Fruit fly (Drosophila melanogaster) whole organism, embryonic: ENCODE results near the gene CG44139.

ENCODE experiments used
- Antp ChIP-seq: fragments of 200-800 bp; sonication (Bioruptor generic); optimal IDR thresholded peaks from 3 replicates; lab custom pipeline; 2016; ENCODE audit warnings: missing biosample characterization, missing genetic modification characterization
- BEAF-32 ChIP-seq: fragments of 200-800 bp; sonication (Bioruptor generic); optimal IDR thresholded peaks from 3 replicates; lab custom pipeline; 2017; ENCODE audit warnings: missing biosample characterization, missing genetic modification characterization, mild to moderate bottlenecking, moderate library complexity, missing genetic modification reagents
- Bdp1 ChIP-seq: fragments of 200-800 bp; sonication (Bioruptor generic); optimal IDR thresholded peaks from 3 replicates; lab custom pipeline; 2016; ENCODE audit warnings: missing biosample characterization, missing genetic modification characterization
- CG10462 ChIP-seq: fragments of 200-800 bp; sonication (Bioruptor generic); optimal IDR thresholded peaks from 2 replicates; lab custom pipeline; 2016; ENCODE audit warnings: missing biosample characterization, missing genetic modification characterization
- CG11504 ChIP-seq: fragments of 200-800 bp; sonication (Bioruptor generic); optimal IDR thresholded peaks from 3 replicates; lab custom pipeline; 2019; ENCODE audit warnings: missing biosample characterization, mild to moderate bottlenecking, missing genetic modification characterization, moderate library complexity
- CG12104 ChIP-seq: fragments of 200-800 bp; sonication (Bioruptor generic); optimal IDR thresholded peaks from 3 replicates; lab custom pipeline; 2016; ENCODE audit warnings: missing biosample characterization, missing genetic modification characterization
- CG12155 ChIP-seq: fragments of 200-800 bp; sonication (Bioruptor generic); optimal IDR thresholded peaks from 3 replicates; lab custom pipeline; 2016; ENCODE audit warnings: missing biosample characterization, missing genetic modification characterization
- CG17359 ChIP-seq: fragments of 200-800 bp; sonication (Bioruptor generic); optimal IDR thresholded peaks from 3 replicates; lab custom pipeline; 2018; ENCODE audit warnings: missing biosample characterization, mild to moderate bottlenecking, missing genetic modification characterization, moderate library complexity
- CG17829 ChIP-seq: fragments of 200-800 bp; optimal IDR thresholded peaks from 2 replicates; lab custom pipeline; 2019; ENCODE audit warnings: missing biosample characterization, mild to moderate bottlenecking, missing genetic modification characterization, moderate library complexity
- CG18599 ChIP-seq: fragments of 200-800 bp; sonication (Bioruptor generic); optimal IDR thresholded peaks from 3 replicates; lab custom pipeline; 2017; ENCODE audit warnings: missing biosample characterization, missing genetic modification characterization, mild to moderate bottlenecking, moderate library complexity, missing genetic modification reagents
- CG3065 ChIP-seq: fragments of 200-800 bp; sonication (Bioruptor generic); optimal IDR thresholded peaks from 2 replicates; lab custom pipeline; 2016; ENCODE audit warnings: missing biosample characterization, missing genetic modification characterization
- CG3726 ChIP-seq: fragments of 200-800 bp; sonication (Bioruptor generic); IDR thresholded peaks from 3 replicates; pipeline ENCODE4, ENCODE4 v1.3.6; 2022; ENCODE audit warnings: missing biosample characterization, missing genetic modification characterization
- CG4424 ChIP-seq: fragments of 200-800 bp; sonication (Bioruptor generic); optimal IDR thresholded peaks from 3 replicates; lab custom pipeline; 2016; ENCODE audit warnings: missing biosample characterization, missing genetic modification characterization
- CG5245 ChIP-seq: fragments of 200-800 bp; sonication (Bioruptor generic); optimal IDR thresholded peaks from 3 replicates; lab custom pipeline; 2016; ENCODE audit warnings: missing biosample characterization, missing genetic modification characterization
- CG9797 ChIP-seq: fragments of 200-800 bp; sonication (Bioruptor generic); optimal IDR thresholded peaks from 3 replicates; lab custom pipeline; 2018; ENCODE audit warnings: missing biosample characterization, mild to moderate bottlenecking, missing genetic modification characterization
- Camta ChIP-seq: fragments of 200-800 bp; sonication (Bioruptor generic); optimal IDR thresholded peaks from 2 replicates; lab custom pipeline; 2016; ENCODE audit warnings: missing biosample characterization, missing genetic modification characterization
- Chrac-16 ChIP-seq: fragments of 200-800 bp; sonication (Bioruptor generic); optimal IDR thresholded peaks from 3 replicates; lab custom pipeline; 2016; ENCODE audit warnings: missing biosample characterization, missing genetic modification characterization
- Dad ChIP-seq: fragments of 200-800 bp; sonication (Bioruptor generic); optimal IDR thresholded peaks from 3 replicates; lab custom pipeline; 2016; ENCODE audit warnings: missing biosample characterization, missing genetic modification characterization
- Fer2 ChIP-seq: fragments of 200-800 bp; sonication (Bioruptor generic); optimal IDR thresholded peaks from 2 replicates; lab custom pipeline; 2018; ENCODE audit warnings: missing biosample characterization, mild to moderate bottlenecking, missing genetic modification characterization, moderate library complexity
- Fer3 ChIP-seq: fragments of 200-800 bp; sonication (Bioruptor generic); optimal IDR thresholded peaks from 2 replicates; lab custom pipeline; 2018; ENCODE audit warnings: missing biosample characterization, mild to moderate bottlenecking, missing genetic modification characterization, moderate library complexity
- Gsc ChIP-seq: fragments of 200-800 bp; sonication (Bioruptor generic); IDR thresholded peaks from 2 replicates; pipeline ENCODE4 v1.3.6; 2022; ENCODE audit warnings: missing biosample characterization, missing genetic modification characterization
- H2.0 ChIP-seq: fragments of 200-800 bp; sonication (Bioruptor generic); IDR thresholded peaks from 2 replicates; pipeline ENCODE4 v1.3.6; 2022; ENCODE audit warnings: missing biosample characterization, missing genetic modification characterization
- Jarid2 ChIP-seq: fragments of 200-800 bp; sonication (Bioruptor generic); optimal IDR thresholded peaks from 3 replicates; lab custom pipeline; 2017; ENCODE audit warnings: mild to moderate bottlenecking, missing biosample characterization, missing genetic modification reagents, missing genetic modification characterization
- MTF-1 ChIP-seq: fragments of 200-800 bp; sonication (Bioruptor generic); optimal IDR thresholded peaks from 2 replicates; lab custom pipeline; 2018; ENCODE audit warnings: missing biosample characterization, mild to moderate bottlenecking, missing genetic modification characterization, borderline replicate concordance
- Meics ChIP-seq: fragments of 200-800 bp; sonication (Bioruptor generic); optimal IDR thresholded peaks from 2 replicates; lab custom pipeline; 2017; ENCODE audit warnings: missing biosample characterization, mild to moderate bottlenecking, missing genetic modification characterization
- Nf-YC ChIP-seq: fragments of 200-800 bp; optimal IDR thresholded peaks from 3 replicates; lab custom pipeline; 2019; ENCODE audit warnings: missing biosample characterization, mild to moderate bottlenecking, missing genetic modification characterization, moderate library complexity
- ac ChIP-seq: fragments of 200-800 bp; sonication (Bioruptor generic); optimal IDR thresholded peaks from 3 replicates; lab custom pipeline; 2017; ENCODE audit warnings: missing biosample characterization, mild to moderate bottlenecking, missing genetic modification characterization
- ash1 ChIP-seq: fragments of 200-800 bp; sonication (Bioruptor generic); optimal IDR thresholded peaks from 2 replicates; lab custom pipeline; 2018; ENCODE audit warnings: missing biosample characterization, mild to moderate bottlenecking, missing genetic modification characterization
- az2 ChIP-seq: fragments of 200-800 bp; sonication (Bioruptor generic); optimal IDR thresholded peaks from 3 replicates; lab custom pipeline; 2016; ENCODE audit warnings: missing biosample characterization, missing genetic modification characterization
- bab2 ChIP-seq: fragments of 200-800 bp; sonication (Bioruptor generic); optimal IDR thresholded peaks from 2 replicates; lab custom pipeline; 2016; ENCODE audit warnings: missing biosample characterization, missing genetic modification characterization
- br ChIP-seq: fragments of >200 bp; optimal IDR thresholded peaks from 2 replicates; lab custom pipeline; 2017
- corto ChIP-seq: fragments of 200-800 bp; sonication (Bioruptor generic); optimal IDR thresholded peaks from 2 replicates; lab custom pipeline; 2016; ENCODE audit warnings: missing biosample characterization, mild to moderate bottlenecking, missing genetic modification characterization, moderate library complexity
- da ChIP-seq: fragments of 200-800 bp; sonication (Bioruptor generic); optimal IDR thresholded peaks from 2 replicates; lab custom pipeline; 2016; ENCODE audit warnings: missing biosample characterization, missing genetic modification characterization
- danr ChIP-seq: fragments of 200-800 bp; sonication (Bioruptor generic); IDR thresholded peaks from 2 replicates; pipeline ENCODE4 v1.3.6; 2022; ENCODE audit warnings: missing biosample characterization, missing genetic modification characterization
- dysf ChIP-seq: fragments of 200-800 bp; sonication (Bioruptor generic); IDR thresholded peaks from 3 replicates; pipeline ENCODE4 v1.3.6; 2022; ENCODE audit warnings: missing biosample characterization, missing genetic modification characterization
- emc ChIP-seq: fragments of 200-800 bp; sonication (Bioruptor generic); optimal IDR thresholded peaks from 2 replicates; lab custom pipeline; 2016; ENCODE audit warnings: missing biosample characterization, missing genetic modification characterization
- fu2 ChIP-seq: fragments of 200-800 bp; sonication (Bioruptor generic); optimal IDR thresholded peaks from 2 replicates; lab custom pipeline; 2016; ENCODE audit warnings: missing biosample characterization, missing genetic modification characterization
- jumu ChIP-seq: fragments of 200-800 bp; sonication (Bioruptor generic); optimal IDR thresholded peaks from 3 replicates; lab custom pipeline; 2016; ENCODE audit warnings: missing biosample characterization, missing genetic modification characterization
- lov ChIP-seq, 2 experiments: fragments of 200-800 bp in 1 of 2; fragments of >200 bp in 1 of 2; sonication (Bioruptor generic) in 1 of 2; IDR thresholded peaks in 1 of 2; optimal IDR thresholded peaks in 1 of 2; 2 replicates in 1 of 2; 3 replicates in 1 of 2; pipeline versions ENCODE4 v1.3.6 to Lab custom; 2017 to 2022; ENCODE audit warnings: missing biosample characterization in 1 of 2, missing genetic modification characterization in 1 of 2
- nerfin-2 ChIP-seq: fragments of 200-800 bp; sonication (Bioruptor generic); IDR thresholded peaks from 2 replicates; pipeline ENCODE4 v1.3.6; 2022; ENCODE audit warnings: missing biosample characterization, missing genetic modification characterization; ENCODE audit not compliant: partially characterized antibody
- pan ChIP-seq, 4 experiments: fragments of >200 bp in 3 of 4; fragments of 200-800 bp in 1 of 4; sonication (Bioruptor generic) in 1 of 4; optimal IDR thresholded peaks in 3 of 4; IDR thresholded peaks in 1 of 4; 2 replicates each; pipeline versions ENCODE4 v1.3.6 to Lab custom; 2017 to 2022; ENCODE audit warnings: missing biosample characterization in 2 of 4, missing genetic modification characterization in 2 of 4, mixed read lengths in 1 of 4
- phol ChIP-seq: fragments of 200-800 bp; sonication (Bioruptor generic); optimal IDR thresholded peaks from 3 replicates; lab custom pipeline; 2018; ENCODE audit warnings: missing biosample characterization, mild to moderate bottlenecking, missing genetic modification characterization, moderate library complexity
- run ChIP-seq: fragments of 200-800 bp; sonication (Bioruptor generic); optimal IDR thresholded peaks from 3 replicates; lab custom pipeline; 2018; ENCODE audit warnings: missing biosample characterization, mild to moderate bottlenecking, missing genetic modification characterization
- so ChIP-seq: fragments of 200-800 bp; sonication (Bioruptor generic); IDR thresholded peaks from 3 replicates; pipeline ENCODE4 v1.3.6; 2022; ENCODE audit warnings: missing biosample characterization, missing genetic modification characterization
- stwl ChIP-seq: fragments of 200-800 bp; sonication (Bioruptor generic); optimal IDR thresholded peaks from 3 replicates; lab custom pipeline; 2018; ENCODE audit warnings: missing biosample characterization, mild to moderate bottlenecking, missing genetic modification characterization, moderate library complexity
- tap ChIP-seq: fragments of 200-800 bp; optimal IDR thresholded peaks from 3 replicates; lab custom pipeline; 2019; ENCODE audit warnings: missing biosample characterization, mild to moderate bottlenecking, missing genetic modification characterization, moderate library complexity
- tll ChIP-seq, 2 experiments: fragments of 200-800 bp in 1 of 2; fragments of >200 bp in 1 of 2; sonication (Bioruptor generic) in 1 of 2; optimal IDR thresholded peaks; 2 replicates each; lab custom pipeline; 2017 to 2019; ENCODE audit warnings: missing biosample characterization in 2 of 2, missing genetic modification characterization in 2 of 2, mild to moderate bottlenecking in 1 of 2, moderate library complexity in 1 of 2
- tup ChIP-seq: fragments of 200-800 bp; sonication (Bioruptor generic); optimal IDR thresholded peaks from 2 replicates; lab custom pipeline; 2016; ENCODE audit warnings: missing biosample characterization, mild to moderate bottlenecking, missing genetic modification characterization, moderate library complexity
- zen2 ChIP-seq: fragments of 200-800 bp; sonication (Bioruptor generic); IDR thresholded peaks from 3 replicates; pipeline ENCODE4 v1.3.6; 2022; ENCODE audit warnings: missing biosample characterization, missing genetic modification characterization; ENCODE audit not compliant: partially characterized antibody

Gene CG44139

dm6 chr2L:2380805-2381204 lies 43.8 kb upstream of the CG44139 start, which contains the start of gene Eogt (continued):
- TF ChIP-seq CG11504 (tag; lab: Kevin White, UChicago) (peak; percentile 92), CG5245 (peak; percentile 85), CG17359 (tag; lab: Kevin White, UChicago) (peak; percentile 88), az2 (GFP tag; lab: Kevin White, UChicago) (peak; percentile 94), Jarid2 (peak; percentile 47), CG4424 (GFP tag; lab: Kevin White, UChicago) (peak; percentile 89), pan (optimal IDR thresholded peaks at IDR 0.05; lab: Kevin White, UChicago) (no peak), pan (GFP tag; optimal IDR thresholded peaks at IDR 0.05 in 1 of 2, IDR thresholded peaks at IDR 0.05 in 1 of 2) (peak in 1 of 2 experiments; percentile 98), Meics (GFP tag; lab: Kevin White, UChicago) (peak; percentile 87), CG3065 (GFP tag; lab: Kevin White, UChicago) (peak; percentile 86), corto (GFP tag; lab: Kevin White, UChicago) (peak; percentile 33), Chrac-16 (GFP tag; lab: Kevin White, UChicago) (peak; percentile 93), tap (tag; lab: Kevin White, UChicago) (peak; percentile 84), ac (peak; percentile 71), dysf (GFP tag; lab: Robert Waterston, UW) (peak; percentile 98), CG17829 (tag; lab: Kevin White, UChicago) (peak; percentile 93), emc (peak; percentile 32), CG10462 (GFP tag; lab: Kevin White, UChicago) (peak; percentile 90), phol (tag; lab: Kevin White, UChicago) (peak; percentile 94), Bdp1 (GFP tag; lab: Kevin White, UChicago) (peak; percentile 68), CG12155 (GFP tag; lab: Kevin White, UChicago) (peak; percentile 90), jumu (GFP tag; lab: Kevin White, UChicago) (peak; percentile 53), tll (GFP tag; optimal IDR thresholded peaks at IDR 0.05; lab: Kevin White, UChicago) (peak in 1 of 2 experiments; percentile 28), lov (optimal IDR thresholded peaks at IDR 0.05; lab: Kevin White, UChicago) (no peak), lov (GFP tag; IDR thresholded peaks at IDR 0.05; lab: Robert Waterston, UW) (peak; percentile 96), bab2 (GFP tag; lab: Kevin White, UChicago) (peak; percentile 85), Gsc (peak; percentile 93), zen2 (GFP tag; lab: Robert Waterston, UW) (no peak), CG3726 (peak; percentile 95), Fer3 (peak; percentile 89), run (tag; lab: Kevin White, UChicago) (peak; percentile 74), MTF-1 (GFP tag; lab: Kevin White, UChicago) (peak; percentile 73), Nf-YC (peak; percentile 72), da (GFP tag; lab: Kevin White, UChicago) (no peak), nerfin-2 (GFP tag; lab: Robert Waterston, UW) (no peak), fu2 (GFP tag; lab: Kevin White, UChicago) (peak; percentile 63), stwl (tag; lab: Kevin White, UChicago) (peak; percentile 72), H2.0 (peak; percentile 98), tup (GFP tag; lab: Kevin White, UChicago) (peak; percentile 73), CG18599 (GFP tag; lab: Kevin White, UChicago) (peak; percentile 86), BEAF-32 (GFP tag; lab: Kevin White, UChicago) (peak; percentile 44), ash1 (GFP tag; lab: Kevin White, UChicago) (no peak), Antp (GFP tag; lab: Kevin White, UChicago) (peak; percentile 45), danr (GFP tag; lab: Robert Waterston, UW) (peak; percentile 95), Fer2 (tag; lab: Kevin White, UChicago) (peak; percentile 85), Dad (peak; percentile 39), CG9797 (GFP tag; lab: Kevin White, UChicago) (peak; percentile 75), CG12104 (GFP tag; lab: Kevin White, UChicago) (peak; percentile 84), br (no peak), so (GFP tag; lab: Robert Waterston, UW) (peak; percentile 94), Camta (GFP tag; lab: Kevin White, UChicago) (peak; percentile 69)
